Fruit fly (Drosophila melanogaster) whole organism, embryonic: ENCODE data around the gene EMC5.

Experiments used
- BEAF-32 ChIP-seq: fragments of 200-800 bp; sonication (Bioruptor generic); optimal IDR thresholded peaks from 3 replicates; lab custom pipeline; 2017; ENCODE audit warnings: missing biosample characterization, missing genetic modification characterization, mild to moderate bottlenecking, moderate library complexity, missing genetic modification reagents
- CG10147 ChIP-seq: fragments of 200-800 bp; sonication (Bioruptor generic); optimal IDR thresholded peaks from 2 replicates; lab custom pipeline; 2019; ENCODE audit warnings: missing biosample characterization, mild to moderate bottlenecking, missing genetic modification characterization, moderate library complexity
- CG13624 ChIP-seq: fragments of 200-800 bp; sonication (Bioruptor generic); optimal IDR thresholded peaks from 2 replicates; lab custom pipeline; 2016; ENCODE audit warnings: missing biosample characterization, missing genetic modification characterization
- CG13775 ChIP-seq: fragments of 200-800 bp; sonication (Bioruptor generic); optimal IDR thresholded peaks from 3 replicates; lab custom pipeline; 2017; ENCODE audit warnings: missing biosample characterization, mild to moderate bottlenecking, missing genetic modification characterization
- CG15073 ChIP-seq: fragments of 200-800 bp; sonication (Bioruptor generic); optimal IDR thresholded peaks from 2 replicates; lab custom pipeline; 2016; ENCODE audit warnings: missing biosample characterization, missing genetic modification characterization
- CG18764 ChIP-seq: fragments of 200-800 bp; sonication (Bioruptor generic); optimal IDR thresholded peaks from 3 replicates; lab custom pipeline; 2016; ENCODE audit warnings: missing biosample characterization, missing genetic modification characterization
- CG2116 ChIP-seq: fragments of 200-800 bp; sonication (Bioruptor generic); optimal IDR thresholded peaks from 3 replicates; lab custom pipeline; 2018; ENCODE audit warnings: missing biosample characterization, mild to moderate bottlenecking, missing genetic modification characterization
- CG31441 ChIP-seq: fragments of 200-800 bp; sonication (Bioruptor generic); IDR thresholded peaks from 2 replicates; pipeline ENCODE4 v1.3.6; 2022; ENCODE audit warnings: missing biosample characterization, missing genetic modification characterization
- CG32772 ChIP-seq: fragments of 200-800 bp; sonication (Bioruptor generic); IDR thresholded peaks from 2 replicates; pipeline ENCODE4 v1.3.6; 2022; ENCODE audit warnings: missing biosample characterization, missing genetic modification characterization
- CG34224 ChIP-seq: fragments of 200-800 bp; sonication (Bioruptor generic); IDR thresholded peaks from 3 replicates; pipeline ENCODE4 v1.3.6; 2022; ENCODE audit warnings: missing biosample characterization, missing genetic modification characterization; ENCODE audit not compliant: partially characterized antibody
- CG5245 ChIP-seq: fragments of 200-800 bp; sonication (Bioruptor generic); optimal IDR thresholded peaks from 3 replicates; lab custom pipeline; 2016; ENCODE audit warnings: missing biosample characterization, missing genetic modification characterization
- CG6175 ChIP-seq: fragments of 200-800 bp; sonication (Bioruptor generic); IDR thresholded peaks from 3 replicates; pipeline ENCODE4 v1.3.6; 2022; ENCODE audit warnings: missing biosample characterization, missing genetic modification characterization
- CG7963 ChIP-seq: fragments of 200-800 bp; sonication (Bioruptor generic); IDR thresholded peaks from 3 replicates; pipeline ENCODE4 v1.3.6; 2022; ENCODE audit warnings: missing biosample characterization, missing genetic modification characterization; ENCODE audit not compliant: partially characterized antibody
- CG8290 ChIP-seq, 3 experiments: fragments of 200-800 bp; sonication (Bioruptor generic); optimal IDR thresholded peaks; 2 replicates each; lab custom pipeline; 2016 to 2019; ENCODE audit warnings: missing biosample characterization in 3 of 3, missing genetic modification characterization in 3 of 3, mild to moderate bottlenecking in 2 of 3, moderate library complexity in 1 of 3
- Chrac-16 ChIP-seq: fragments of 200-800 bp; sonication (Bioruptor generic); optimal IDR thresholded peaks from 3 replicates; lab custom pipeline; 2016; ENCODE audit warnings: missing biosample characterization, missing genetic modification characterization
- ERR ChIP-seq: fragments of 200-800 bp; sonication (Bioruptor generic); optimal IDR thresholded peaks from 2 replicates; lab custom pipeline; 2016; ENCODE audit warnings: missing biosample characterization, missing genetic modification characterization
- Fer1 ChIP-seq: fragments of 200-800 bp; sonication (Bioruptor generic); optimal IDR thresholded peaks from 2 replicates; lab custom pipeline; 2017; ENCODE audit warnings: missing biosample characterization, mild to moderate bottlenecking, missing genetic modification characterization
- Med ChIP-seq: fragments of 200-800 bp; sonication (Bioruptor generic); peaks from one replicate; lab custom pipeline; 2016; ENCODE audit warnings: missing biosample characterization, missing genetic modification characterization, mild to moderate bottlenecking, inconsistent platforms, moderate library complexity
- Meics ChIP-seq: fragments of 200-800 bp; sonication (Bioruptor generic); optimal IDR thresholded peaks from 2 replicates; lab custom pipeline; 2017; ENCODE audit warnings: missing biosample characterization, mild to moderate bottlenecking, missing genetic modification characterization
- Neu2 ChIP-seq: fragments of 200-800 bp; sonication (Bioruptor generic); optimal IDR thresholded peaks from 3 replicates; lab custom pipeline; 2016; ENCODE audit warnings: missing biosample characterization, missing genetic modification characterization, borderline replicate concordance
- Pdp1 ChIP-seq, 2 experiments: fragments of 200-800 bp; sonication (Bioruptor generic); optimal IDR thresholded peaks; 3 replicates each; lab custom pipeline; 2016; ENCODE audit warnings: missing biosample characterization in 2 of 2, missing genetic modification characterization in 2 of 2, mild to moderate bottlenecking in 1 of 2, moderate library complexity in 1 of 2
- Rx ChIP-seq: fragments of 200-800 bp; sonication (Bioruptor generic); IDR thresholded peaks from 2 replicates; pipeline ENCODE4 v1.3.6; 2022; ENCODE audit warnings: missing biosample characterization, missing genetic modification characterization
- az2 ChIP-seq: fragments of 200-800 bp; sonication (Bioruptor generic); optimal IDR thresholded peaks from 3 replicates; lab custom pipeline; 2016; ENCODE audit warnings: missing biosample characterization, missing genetic modification characterization
- bigmax ChIP-seq: fragments of 200-800 bp; sonication (Bioruptor generic); optimal IDR thresholded peaks from 2 replicates; lab custom pipeline; 2018; ENCODE audit warnings: missing biosample characterization, mild to moderate bottlenecking, missing genetic modification characterization
- cad ChIP-seq: fragments of >200 bp; optimal IDR thresholded peaks from 2 replicates; lab custom pipeline; 2017; ENCODE audit warnings: missing biosample characterization, missing genetic modification characterization
- cas ChIP-seq: fragments of 200-800 bp; sonication (Bioruptor generic); IDR thresholded peaks from 2 replicates; pipeline ENCODE4 v1.3.6; 2022; ENCODE audit warnings: missing biosample characterization, missing genetic modification characterization
- corto ChIP-seq: fragments of 200-800 bp; sonication (Bioruptor generic); optimal IDR thresholded peaks from 2 replicates; lab custom pipeline; 2016; ENCODE audit warnings: missing biosample characterization, mild to moderate bottlenecking, missing genetic modification characterization, moderate library complexity
- cwo ChIP-seq: fragments of 200-800 bp; sonication (Bioruptor generic); optimal IDR thresholded peaks from 3 replicates; lab custom pipeline; 2017; ENCODE audit warnings: missing biosample characterization, missing genetic modification characterization, mild to moderate bottlenecking, moderate library complexity, missing genetic modification reagents
- dm ChIP-seq: fragments of 200-800 bp; sonication (Bioruptor generic); optimal IDR thresholded peaks from 3 replicates; lab custom pipeline; 2016; ENCODE audit warnings: missing biosample characterization, missing genetic modification characterization
- dmrt11E ChIP-seq: fragments of 200-800 bp; sonication (Bioruptor generic); optimal IDR thresholded peaks from 3 replicates; lab custom pipeline; 2018; ENCODE audit warnings: missing biosample characterization, mild to moderate bottlenecking, missing genetic modification characterization, moderate library complexity
- dpn ChIP-seq, 2 experiments: fragments of 200-800 bp; sonication (Bioruptor generic); optimal IDR thresholded peaks; 3 replicates each; lab custom pipeline; 2016; ENCODE audit warnings: missing biosample characterization in 2 of 2, missing genetic modification characterization in 2 of 2
- esg ChIP-seq: fragments of 200-800 bp; sonication (Bioruptor generic); conservative IDR thresholded peaks from 2 replicates; pipeline ENCODE4 v1.3.6; 2022; ENCODE audit warnings: missing biosample characterization, missing genetic modification characterization
- eyg ChIP-seq: fragments of 200-800 bp; sonication (Bioruptor generic); optimal IDR thresholded peaks from 3 replicates; lab custom pipeline; 2016; ENCODE audit warnings: missing biosample characterization, missing genetic modification characterization
- gcm2 ChIP-seq: fragments of 200-800 bp; sonication (Bioruptor generic); optimal IDR thresholded peaks from 2 replicates; lab custom pipeline; 2016; ENCODE audit warnings: missing biosample characterization, missing genetic modification characterization
- ham ChIP-seq: fragments of 200-800 bp; sonication (Bioruptor generic); IDR thresholded peaks from 2 replicates; pipeline ENCODE4 v1.3.6; 2022; ENCODE audit warnings: missing biosample characterization, missing genetic modification characterization
- jing ChIP-seq: fragments of 200-800 bp; sonication (Bioruptor generic); optimal IDR thresholded peaks from 2 replicates; lab custom pipeline; 2018; ENCODE audit warnings: missing biosample characterization, mild to moderate bottlenecking, missing genetic modification characterization
- lola ChIP-seq, 3 experiments: fragments of >200 bp in 2 of 3; fragments of 200-800 bp in 1 of 3; sonication (Bioruptor generic) in 1 of 3; optimal IDR thresholded peaks; 2 replicates each; lab custom pipeline; 2017 to 2019; ENCODE audit warnings: missing biosample characterization in 3 of 3, missing genetic modification characterization in 3 of 3, mild to moderate bottlenecking in 1 of 3, moderate library complexity in 1 of 3
- nau ChIP-seq: fragments of 200-800 bp; sonication (Bioruptor generic); optimal IDR thresholded peaks from 3 replicates; lab custom pipeline; 2017; ENCODE audit warnings: missing biosample characterization, mild to moderate bottlenecking, missing genetic modification characterization, missing genetic modification reagents
- pfk ChIP-seq: fragments of 200-800 bp; sonication (Bioruptor generic); optimal IDR thresholded peaks from 2 replicates; lab custom pipeline; 2018; ENCODE audit warnings: missing biosample characterization, mild to moderate bottlenecking, missing genetic modification characterization, moderate library complexity
- pzg ChIP-seq: fragments of 200-800 bp; sonication (Bioruptor generic); optimal IDR thresholded peaks from 3 replicates; lab custom pipeline; 2018; ENCODE audit warnings: missing biosample characterization, mild to moderate bottlenecking, missing genetic modification characterization, moderate library complexity
- ro ChIP-seq: fragments of 200-800 bp; sonication (Bioruptor generic); IDR thresholded peaks from 2 replicates; pipeline ENCODE4 v1.3.6; 2022; ENCODE audit warnings: missing biosample characterization, missing genetic modification characterization
- sc ChIP-seq, 3 experiments: fragments of >200 bp in 2 of 3; fragments of 200-800 bp in 1 of 3; sonication (Bioruptor generic) in 1 of 3; optimal IDR thresholded peaks; 2 replicates in 2 of 3; 3 replicates in 1 of 3; lab custom pipeline; 2017; ENCODE audit warnings: mild to moderate bottlenecking in 1 of 3, missing biosample characterization in 1 of 3, missing genetic modification characterization in 1 of 3, missing genetic modification reagents in 1 of 3
- scrt ChIP-seq: fragments of 200-800 bp; sonication (Bioruptor generic); optimal IDR thresholded peaks from 2 replicates; lab custom pipeline; 2018; ENCODE audit warnings: missing biosample characterization, mild to moderate bottlenecking, missing genetic modification characterization, moderate library complexity
- tgo ChIP-seq: fragments of 200-800 bp; sonication (Bioruptor generic); IDR thresholded peaks from 3 replicates; pipeline ENCODE4 v1.3.6; 2022; ENCODE audit warnings: missing biosample characterization, missing genetic modification characterization
- trh ChIP-seq: fragments of 200-800 bp; sonication (Bioruptor generic); optimal IDR thresholded peaks from 2 replicates; lab custom pipeline; 2016; ENCODE audit warnings: missing biosample characterization, missing genetic modification characterization
- tx ChIP-seq: fragments of 200-800 bp; sonication (Bioruptor generic); optimal IDR thresholded peaks from 2 replicates; lab custom pipeline; 2016; ENCODE audit warnings: missing biosample characterization, missing genetic modification characterization
- z ChIP-seq: fragments of 200-800 bp; sonication (Bioruptor generic); IDR thresholded peaks from 3 replicates; pipeline ENCODE4 v1.3.6; 2022; ENCODE audit warnings: missing biosample characterization, missing genetic modification characterization
- zen2 ChIP-seq: fragments of 200-800 bp; sonication (Bioruptor generic); IDR thresholded peaks from 3 replicates; pipeline ENCODE4 v1.3.6; 2022; ENCODE audit warnings: missing biosample characterization, missing genetic modification characterization; ENCODE audit not compliant: partially characterized antibody

EMC5 gene

dm6 chr2L:19034213-19034929, 46.9 kb downstream of the EMC5 start, which contains the start of the genes mib2 and CG31800 (continued):
- TF ChIP-seq Pdp1 (GFP tag; optimal IDR thresholded peaks at IDR 0.05; lab: Kevin White, UChicago) (peak in 1 of 2 experiments; percentile 77), Chrac-16 (GFP tag; lab: Kevin White, UChicago) (no peak), CG7963 (peak; percentile 86), CG13624 (GFP tag; lab: Kevin White, UChicago) (no peak), CG34224 (peak; percentile 80), cas (no peak), jing (GFP tag; lab: Kevin White, UChicago) (no peak), CG13775 (GFP tag; lab: Kevin White, UChicago) (no peak), zen2 (peak; percentile 81; the same call in 2 of the 3 replicates), pfk (GFP tag; lab: Kevin White, UChicago) (no peak), eyg (GFP tag; lab: Kevin White, UChicago) (no peak), CG31441 (GFP tag; lab: Robert Waterston, UW) (no peak), scrt (GFP tag; lab: Kevin White, UChicago) (peak; percentile 17), CG32772 (GFP tag; lab: Robert Waterston, UW) (no peak), bigmax (no peak), dmrt11E (tag; lab: Kevin White, UChicago) (no peak), CG6175 (GFP tag; lab: Robert Waterston, UW) (no peak), CG2116 (GFP tag; lab: Kevin White, UChicago) (peak; percentile 73), Neu2 (GFP tag; lab: Kevin White, UChicago) (no peak), CG5245 (no peak), CG18764 (GFP tag; lab: Kevin White, UChicago) (no peak), cad (GFP tag; lab: Kevin White, UChicago) (no peak), esg (GFP tag; lab: Robert Waterston, UW) (no peak), dm (peak; percentile 57), trh (GFP tag; lab: Kevin White, UChicago) (no peak), lola (GFP tag; optimal IDR thresholded peaks at IDR 0.05; lab: Kevin White, UChicago) (no peak), Med (GFP tag; lab: Kevin White, UChicago) (peak; percentile 80), CG10147 (GFP tag; lab: Kevin White, UChicago) (peak; percentile 32), tgo (no peak), BEAF-32 (GFP tag; lab: Kevin White, UChicago) (peak; percentile 84), Fer1 (no peak), az2 (GFP tag; lab: Kevin White, UChicago) (no peak), CG8290 (GFP tag; optimal IDR thresholded peaks at IDR 0.05; lab: Kevin White, UChicago) (peak; percentile 29), CG8290 (tag; optimal IDR thresholded peaks at IDR 0.05; lab: Kevin White, UChicago) (peak in 1 of 2 experiments; percentile 49), CG15073 (no peak), ro (GFP tag; lab: Robert Waterston, UW) (no peak), cwo (GFP tag; lab: Kevin White, UChicago) (no peak), pzg (GFP tag; lab: Kevin White, UChicago) (peak; percentile 63), z (GFP tag; lab: Robert Waterston, UW) (no peak), Meics (no peak), corto (no peak), nau (no peak), Rx (GFP tag; lab: Robert Waterston, UW) (no peak), gcm2 (GFP tag; lab: Kevin White, UChicago) (no peak), ERR (GFP tag; lab: Kevin White, UChicago) (no peak), sc (optimal IDR thresholded peaks at IDR 0.05; lab: Kevin White, UChicago) (no peak), sc (GFP tag; optimal IDR thresholded peaks at IDR 0.05; lab: Kevin White, UChicago) (no peak), dpn (GFP tag; optimal IDR thresholded peaks at IDR 0.05; lab: Kevin White, UChicago) (peak in 1 of 2 experiments; percentile 0), ham (GFP tag; lab: Robert Waterston, UW) (no peak), tx (GFP tag; lab: Kevin White, UChicago) (no peak)
